Worm (Caenorhabditis elegans): ENCODE measurements around the gene F36H9.10.

- no peak for TF ChIP-seq F13C5.2 (tag; optimal IDR thresholded peaks at IDR 0.05)
- no peak for TF ChIP-seq ceh-13 (GFP tag; optimal IDR thresholded peaks at IDR 0.05)
- no peak for TF ChIP-seq tbx-11 (GFP tag; IDR thresholded peaks at IDR 0.05)
- TF ChIP-seq ama-1 (optimal IDR thresholded peaks at IDR 0.05) = no peak
- no peak for TF ChIP-seq ets-7 (tag; optimal IDR thresholded peaks at IDR 0.05)
- no peak for TF ChIP-seq hmbx-1 (tag; optimal IDR thresholded peaks at IDR 0.05)
- no peak for TF ChIP-seq tbx-37 (GFP tag; conservative IDR thresholded peaks at IDR 0.05)
- no peak for TF ChIP-seq scrt-1 (GFP tag; IDR thresholded peaks at IDR 0.05)
- TF ChIP-seq pes-1 (GFP tag; IDR thresholded peaks at IDR 0.05) = no peak
These were observed 9.2 kb downstream of the F36H9.10 start, which contains the start of gene srt-42 for ce11 chrV:1807160-1807559.

Measured in whole organism, early embryonic.